Worm (Caenorhabditis elegans): ENCODE data around the gene F26D2.13.

Gene F26D2.13

ce11 chrV:16435510-16435909 is at the start of gene F26D2.13, which contains the start of gene F26D2.14:
F26D2.13 (minus strand) TSS chrV:16435610.
F26D2.14 (plus strand) TSS chrV:16435855.
- TF ChIP-seq unc-62 (GFP tag; optimal IDR thresholded peaks at IDR 0.05), result no peak

ce11 chrV:16483681-16484080 is 48.3 kb upstream of the F26D2.13 start, which contains the start of gene srh-139:
srh-139 (plus strand) TSS chrV:16483981.
- TF ChIP-seq unc-62 (GFP tag; optimal IDR thresholded peaks at IDR 0.05), result no peak

ce11 chrV:16483044-16483443 is 47.6 kb upstream of the F26D2.13 start, which contains the start of gene F57E7.2:
F57E7.2 (minus strand) TSS chrV:16483144.
- no peak for TF ChIP-seq unc-62 (GFP tag; optimal IDR thresholded peaks at IDR 0.05)

ce11 chrV:16480919-16481630 is 45.7 kb upstream of the F26D2.13 start, which contains the start of the genes F57E7.4 and spig-6:
F57E7.4 (minus strand) TSS chrV:16481019.
spig-6 (plus strand) TSS chrV:16481580.
- no peak for TF ChIP-seq unc-62 (GFP tag; optimal IDR thresholded peaks at IDR 0.05)

- TF ChIP-seq unc-62 (GFP tag; optimal IDR thresholded peaks at IDR 0.05), result no peak
These were observed 43.9 kb upstream of the F26D2.13 start, which contains the start of gene T08G3.11 for ce11 chrV:16479275-16479674. T08G3.11 (minus strand) TSS chrV:16479375.

ce11 chrV:16471995-16472563 is 36.7 kb upstream of the F26D2.13 start, which contains the start of gene srw-35:
srw-35 (plus strand) TSS chrV:16472513.
- TF ChIP-seq unc-62 (GFP tag; optimal IDR thresholded peaks at IDR 0.05), result no peak

- TF ChIP-seq unc-62 (GFP tag; optimal IDR thresholded peaks at IDR 0.05), result no peak
These were observed 35.5 kb upstream of the F26D2.13 start, which contains the start of gene srh-138 for ce11 chrV:16470916-16471315. srh-138 (minus strand) TSS chrV:16471016.

ce11 chrV:16467840-16468239 is 32.4 kb upstream of the F26D2.13 start, which contains the start of gene sru-44:
sru-44 (minus strand) TSS chrV:16467940.
- TF ChIP-seq unc-62 (GFP tag; optimal IDR thresholded peaks at IDR 0.05), result no peak

ce11 chrV:16460866-16461265 is 25.5 kb upstream of the F26D2.13 start, which contains the start of gene srh-142:
srh-142 (minus strand) TSS chrV:16460966.
- no peak for TF ChIP-seq unc-62 (GFP tag; optimal IDR thresholded peaks at IDR 0.05)

- TF ChIP-seq unc-62 (GFP tag; optimal IDR thresholded peaks at IDR 0.05), result no peak
These were observed 24.0 kb upstream of the F26D2.13 start for ce11 chrV:16459377-16459776.

- no peak for TF ChIP-seq unc-62 (GFP tag; optimal IDR thresholded peaks at IDR 0.05)
These were observed 23.3 kb upstream of the F26D2.13 start, which contains the start of gene str-15 for ce11 chrV:16458714-16459113. str-15 (minus strand) TSS chrV:16458814.

- no peak for TF ChIP-seq unc-62 (GFP tag; optimal IDR thresholded peaks at IDR 0.05)
These were observed 19.7 kb upstream of the F26D2.13 start, which contains the start of gene str-14 for ce11 chrV:16455065-16455464. str-14 (minus strand) TSS chrV:16455165.

ce11 chrV:16447735-16448134 is 12.3 kb upstream of the F26D2.13 start, which contains the start of gene T08G3.13:
T08G3.13 (plus strand) TSS chrV:16448035.
- TF ChIP-seq unc-62 (GFP tag; optimal IDR thresholded peaks at IDR 0.05), result no peak

ce11 chrV:16446191-16446590 is 10.8 kb upstream of the F26D2.13 start:
- no peak for TF ChIP-seq unc-62 (GFP tag; optimal IDR thresholded peaks at IDR 0.05)

ce11 chrV:16445676-16446075 is 10.3 kb upstream of the F26D2.13 start, which contains the start of gene T08G3.6:
T08G3.6 (plus strand) TSS chrV:16445976.
- no peak for TF ChIP-seq unc-62 (GFP tag; optimal IDR thresholded peaks at IDR 0.05)

ce11 chrV:16443626-16444025 is 8.2 kb upstream of the F26D2.13 start, which contains the start of gene srh-141:
srh-141 (plus strand) TSS chrV:16443926.
- no peak for TF ChIP-seq unc-62 (GFP tag; optimal IDR thresholded peaks at IDR 0.05)

Data from whole organism, dauer.